Worm (Caenorhabditis elegans): ENCODE results near the gene marc-1.

- no peak for TF ChIP-seq ceh-16 (tag; optimal IDR thresholded peaks at IDR 0.05)
- TF ChIP-seq R02D3.7 (tag; optimal IDR thresholded peaks at IDR 0.05): no peak
- no peak for TF ChIP-seq ztf-11 (tag; optimal IDR thresholded peaks at IDR 0.05)
- no peak for TF ChIP-seq sma-3 (GFP tag; optimal IDR thresholded peaks at IDR 0.05)
- TF ChIP-seq ama-1 (optimal IDR thresholded peaks at IDR 0.05): no peak
- TF ChIP-seq nhr-77 (tag; optimal IDR thresholded peaks at IDR 0.05): no peak
- TF ChIP-seq nhr-25 (tag; optimal IDR thresholded peaks at IDR 0.05): no peak
- TF ChIP-seq ztf-4 (tag; optimal IDR thresholded peaks at IDR 0.05): no peak
These were observed 16.2 kb downstream of the marc-1 start, which contains the start of gene F58E6.8 for ce11 chrV:9755725-9756124.
